Fruit fly (Drosophila melanogaster): Measurements from ENCODE around the gene CG43844.

Gene CG43844

DNA sequence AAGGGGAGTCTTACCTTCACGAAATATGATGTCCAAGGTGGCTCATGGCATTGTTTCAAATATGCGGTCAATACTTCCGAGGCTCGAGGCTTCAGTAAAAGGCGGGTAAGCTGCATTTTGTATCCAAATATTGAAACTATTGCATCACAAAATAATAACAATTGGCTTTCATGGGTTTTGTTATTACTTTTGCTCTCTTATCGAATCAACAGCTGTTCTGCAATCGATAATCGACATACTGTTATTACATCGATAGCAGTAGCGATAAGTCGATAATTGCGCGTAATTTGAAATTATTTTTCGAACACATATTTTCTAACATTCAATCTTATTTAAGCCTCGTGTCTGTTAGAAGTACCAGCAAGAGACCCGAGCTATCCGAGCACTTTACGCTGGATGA, 10.9 kb upstream of the CG43844 start, which contains the start of gene CG34148 (continued):
- TF ChIP-seq CG32772 (GFP tag; IDR thresholded peaks at IDR 0.05) (no peak), CG14965 (GFP tag; optimal IDR thresholded peaks at IDR 0.05; ENCODE audit: borderline replicate concordance) (no peak), Stat92E (GFP tag; optimal IDR thresholded peaks at IDR 0.05) (no peak), CG4617 (GFP tag; optimal IDR thresholded peaks at IDR 0.05; ENCODE audit: borderline replicate concordance) (peak; percentile 37), CG1024 (GFP tag; IDR thresholded peaks at IDR 0.05) (no peak), Awh (GFP tag; IDR thresholded peaks at IDR 0.05) (no peak), Hr78 (GFP tag; optimal IDR thresholded peaks at IDR 0.05) (no peak), sna (GFP tag; IDR thresholded peaks at IDR 0.05; ENCODE audit: partially characterized antibody) (peak; percentile 88), MBD-R2 (GFP tag; IDR thresholded peaks at IDR 0.05) (peak; percentile 69), zen2 (GFP tag; IDR thresholded peaks at IDR 0.05; ENCODE audit: partially characterized antibody) (peak; percentile 91), CG14860 (GFP tag; IDR thresholded peaks at IDR 0.05; ENCODE audit: partially characterized antibody) (peak; percentile 72; the same call in 2 of the 3 replicates), CG1832 (GFP tag; optimal IDR thresholded peaks at IDR 0.05) (no peak), Scr (GFP tag; IDR thresholded peaks at IDR 0.05; ENCODE audit: partially characterized antibody) (peak; percentile 74), Dll (GFP tag; IDR thresholded peaks at IDR 0.05; ENCODE audit: partially characterized antibody) (peak; percentile 82), CG2129 (GFP tag; IDR thresholded peaks at IDR 0.05; ENCODE audit: partially characterized antibody) (peak; percentile 51)

DNA sequence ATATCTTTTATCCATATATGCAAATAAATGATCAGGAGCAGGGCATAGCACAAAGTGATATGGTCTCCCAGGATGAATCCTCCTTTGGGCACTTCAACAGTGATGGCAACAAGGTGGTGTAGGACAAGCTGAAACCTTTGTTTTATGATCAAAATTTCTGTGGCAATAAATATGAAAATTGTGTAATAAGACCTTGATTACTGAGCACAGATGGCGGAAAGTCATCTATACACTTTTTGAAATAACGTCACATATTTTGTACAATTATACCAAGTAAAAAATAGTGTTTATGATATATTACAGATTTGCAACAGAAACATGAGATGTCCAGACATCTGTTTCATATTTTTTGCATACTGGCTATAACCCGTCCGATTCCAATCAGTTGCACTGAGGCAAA, 8.8 kb upstream of the CG43844 start, which contains the start of gene CG31465:
Gene CG31465 (plus strand): TSS at position 301 of the 400 bp plus-strand sequence.
- TF ChIP-seq Lpt (GFP tag; optimal IDR thresholded peaks at IDR 0.05): no peak
- TF ChIP-seq bigmax (GFP tag; optimal IDR thresholded peaks at IDR 0.05): no peak
- TF ChIP-seq HmgD (GFP tag; optimal IDR thresholded peaks at IDR 0.05): no peak
- TF ChIP-seq vvl (GFP tag; IDR thresholded peaks at IDR 0.05): no peak
- no peak for TF ChIP-seq Hr39 (optimal IDR thresholded peaks at IDR 0.05)
- TF ChIP-seq cwo (GFP tag; optimal IDR thresholded peaks at IDR 0.05): no peak
- TF ChIP-seq MTF-1 (GFP tag; optimal IDR thresholded peaks at IDR 0.05; ENCODE audit: borderline replicate concordance): no peak
- TF ChIP-seq Aef1 (GFP tag; IDR thresholded peaks at IDR 0.05): no peak
- TF ChIP-seq CG9797 (GFP tag; optimal IDR thresholded peaks at IDR 0.05): no peak
- TF ChIP-seq so (GFP tag; IDR thresholded peaks at IDR 0.05): no peak
- TF ChIP-seq Rx (GFP tag; IDR thresholded peaks at IDR 0.05): no peak
- TF ChIP-seq Hr3 (GFP tag; optimal IDR thresholded peaks at IDR 0.05): no peak
- TF ChIP-seq repo (GFP tag; optimal IDR thresholded peaks at IDR 0.05): no peak
- TF ChIP-seq CG16779 (GFP tag; IDR thresholded peaks at IDR 0.05): no peak

DNA sequence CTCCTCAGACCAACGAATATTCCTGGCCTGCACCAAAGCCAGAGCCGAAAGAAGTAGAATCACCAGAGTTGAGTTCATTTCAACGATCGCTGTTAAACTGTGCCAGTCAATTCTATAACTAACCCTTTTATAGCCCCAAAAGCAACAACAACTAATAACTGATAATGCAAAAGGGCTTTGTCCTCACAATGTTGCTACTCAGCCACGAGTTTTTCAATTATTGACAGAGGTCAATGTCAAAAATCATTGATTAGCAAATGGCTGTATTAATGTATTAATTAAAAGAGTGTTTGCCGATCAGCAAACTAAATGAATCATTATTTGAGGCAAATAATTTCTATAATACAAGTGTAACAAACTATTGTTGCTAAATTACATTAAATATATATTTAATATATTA, 5.0 kb upstream of the CG43844 start, which contains the start of gene fit:
Gene fit (minus strand): TSS at position 101 of the 400 bp plus-strand sequence.
- no peak for TF ChIP-seq HmgZ (tag; optimal IDR thresholded peaks at IDR 0.05)
- no peak for TF ChIP-seq shn (GFP tag; optimal IDR thresholded peaks at IDR 0.05)
- TF ChIP-seq Bteb2 (GFP tag; optimal IDR thresholded peaks at IDR 0.05): no peak
- TF ChIP-seq CG17829 (tag; optimal IDR thresholded peaks at IDR 0.05): no peak
- no peak for TF ChIP-seq CG9817 (tag; optimal IDR thresholded peaks at IDR 0.05)
- no peak for TF ChIP-seq trh (GFP tag; optimal IDR thresholded peaks at IDR 0.05)
- TF ChIP-seq CG6654 (GFP tag; optimal IDR thresholded peaks at IDR 0.05): no peak

DNA sequence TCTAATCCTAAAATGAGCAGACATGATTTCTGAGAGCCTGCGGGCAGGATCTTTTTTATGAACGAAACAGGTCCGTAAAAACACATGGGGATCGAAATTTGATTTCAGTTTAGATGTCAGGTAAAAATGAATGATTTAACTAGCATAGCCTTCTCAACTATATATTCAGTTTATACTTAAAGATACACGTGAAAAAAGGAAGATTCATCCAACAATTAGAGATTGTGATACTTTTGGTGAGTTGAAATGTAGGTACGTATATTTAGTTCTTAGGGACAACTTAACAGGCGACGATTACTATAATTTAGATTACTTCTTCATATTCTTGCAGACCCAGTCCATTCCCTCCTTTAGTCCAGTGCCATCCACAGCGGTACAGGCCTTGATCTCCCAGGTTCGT, 3.9 kb upstream of the CG43844 start, which contains the start of gene CG17819:
Gene CG17819 (minus strand): TSS at position 101 of the 400 bp plus-strand sequence.
- TF ChIP-seq CG15601 (tag; optimal IDR thresholded peaks at IDR 0.05): no peak
- TF ChIP-seq vnd (GFP tag; IDR thresholded peaks at IDR 0.05; ENCODE audit: partially characterized antibody): no peak
- TF ChIP-seq Nf-YB (GFP tag; optimal IDR thresholded peaks at IDR 0.05): no peak
- TF ChIP-seq HHEX (GFP tag; optimal IDR thresholded peaks at IDR 0.05): no peak
- TF ChIP-seq fd96Cb (tag; optimal IDR thresholded peaks at IDR 0.05): no peak
- no peak for TF ChIP-seq Usf (GFP tag; optimal IDR thresholded peaks at IDR 0.05)
- TF ChIP-seq CG6175 (GFP tag; IDR thresholded peaks at IDR 0.05): no peak
- TF ChIP-seq Myb (GFP tag; optimal IDR thresholded peaks at IDR 0.05): no peak
- TF ChIP-seq Six4 (GFP tag; optimal IDR thresholded peaks at IDR 0.05): no peak
- no peak for TF ChIP-seq yki (optimal IDR thresholded peaks at IDR 0.05)
- no peak for TF ChIP-seq CG6689 (GFP tag; IDR thresholded peaks at IDR 0.05)
- TF ChIP-seq bcd (GFP tag; optimal IDR thresholded peaks at IDR 0.05): no peak
- no peak for TF ChIP-seq CG17359 (tag; optimal IDR thresholded peaks at IDR 0.05)

All from whole organism, embryonic.